Fruit fly (Drosophila melanogaster) whole organism: ENCODE data around the gene CG42823.

ENCODE experiments used
- CG8478 ChIP-seq: fragments of >200 bp; optimal IDR thresholded peaks from 2 replicates; lab custom pipeline; 2018; ENCODE audit warnings: inconsistent platforms
- Dll ChIP-seq: fragments of >200 bp; optimal IDR thresholded peaks from 2 replicates; lab custom pipeline; 2017
- EcR ChIP-seq, 2 experiments: fragments of >200 bp; optimal IDR thresholded peaks; 2 replicates each; lab custom pipeline; 2017; ENCODE audit warnings: missing biosample characterization in 2 of 2, missing genetic modification characterization in 2 of 2, missing genetic modification reagents in 2 of 2
- pan ChIP-seq: fragments of >200 bp; optimal IDR thresholded peaks from 2 replicates; lab custom pipeline; 2017
- psq ChIP-seq: fragments of >200 bp; optimal IDR thresholded peaks from 2 replicates; lab custom pipeline; 2017

dm6 chr3R:17359370-17359769, 45.5 kb downstream of the CG42823 start:
- TF ChIP-seq CG8478 (lab: Kevin White, UChicago), result no peak
- no peak for TF ChIP-seq psq
- TF ChIP-seq EcR (GFP tag; optimal IDR thresholded peaks at IDR 0.05; lab: Kevin White, UChicago), result no peak
- no peak for TF ChIP-seq Dll (lab: Kevin White, UChicago)
- TF ChIP-seq pan, result no peak
